Fruit fly (Drosophila melanogaster) whole organism, embryonic: ENCODE measurements around the gene CG18428.

Source experiments
- Atf6 ChIP-seq: fragments of 200-800 bp; sonication (Bioruptor generic); IDR thresholded peaks from 2 replicates; pipeline ENCODE4 v1.3.6; 2022; ENCODE audit warnings: missing biosample characterization, missing genetic modification characterization
- B-H1 ChIP-seq: fragments of 200-800 bp; sonication (Bioruptor generic); IDR thresholded peaks from 3 replicates; pipeline ENCODE4 v1.3.6; 2022; ENCODE audit warnings: missing biosample characterization, missing genetic modification characterization
- BEAF-32 ChIP-seq: fragments of 200-800 bp; sonication (Bioruptor generic); optimal IDR thresholded peaks from 3 replicates; lab custom pipeline; 2017; ENCODE audit warnings: missing biosample characterization, missing genetic modification characterization, mild to moderate bottlenecking, moderate library complexity, missing genetic modification reagents
- CG11247 ChIP-seq: fragments of 200-800 bp; sonication (Bioruptor generic); IDR thresholded peaks from 2 replicates; pipeline ENCODE4 v1.3.6; 2022; ENCODE audit warnings: missing biosample characterization, missing genetic modification characterization
- CG11456 ChIP-seq: fragments of 200-800 bp; sonication (Bioruptor generic); IDR thresholded peaks from 3 replicates; pipeline ENCODE4 v1.3.6; 2022; ENCODE audit warnings: missing biosample characterization, missing genetic modification characterization
- CG11560 ChIP-seq: fragments of 200-800 bp; sonication (Bioruptor generic); IDR thresholded peaks from 3 replicates; pipeline ENCODE4 v1.3.6; 2022; ENCODE audit warnings: missing biosample characterization, missing genetic modification characterization
- CG13296 ChIP-seq: fragments of 200-800 bp; sonication (Bioruptor generic); optimal IDR thresholded peaks from 3 replicates; lab custom pipeline; 2018; ENCODE audit warnings: missing biosample characterization, mild to moderate bottlenecking, missing genetic modification characterization
- CG1647 ChIP-seq: fragments of 200-800 bp; sonication (Bioruptor generic); optimal IDR thresholded peaks from 3 replicates; lab custom pipeline; 2016; ENCODE audit warnings: missing biosample characterization, missing genetic modification characterization
- CG1792 ChIP-seq: fragments of 200-800 bp; sonication (Bioruptor generic); optimal IDR thresholded peaks from 2 replicates; lab custom pipeline; 2016; ENCODE audit warnings: missing biosample characterization, missing genetic modification characterization
- CG1832 ChIP-seq: fragments of 200-800 bp; sonication (Bioruptor generic); optimal IDR thresholded peaks from 2 replicates; lab custom pipeline; 2017; ENCODE audit warnings: missing biosample characterization, mild to moderate bottlenecking, missing genetic modification characterization, inconsistent platforms
- CG3065 ChIP-seq: fragments of 200-800 bp; sonication (Bioruptor generic); optimal IDR thresholded peaks from 2 replicates; lab custom pipeline; 2016; ENCODE audit warnings: missing biosample characterization, missing genetic modification characterization
- CG4360 ChIP-seq: fragments of 200-800 bp; sonication (Bioruptor generic); IDR thresholded peaks from 2 replicates; pipeline ENCODE4 v1.3.6; 2022; ENCODE audit warnings: missing biosample characterization, missing genetic modification characterization
- CG4404 ChIP-seq: fragments of 200-800 bp; sonication (Bioruptor generic); IDR thresholded peaks from 2 replicates; pipeline ENCODE4 v1.3.6; 2022; ENCODE audit warnings: missing biosample characterization, missing genetic modification characterization
- CG4617 ChIP-seq: fragments of 200-800 bp; sonication (Bioruptor generic); optimal IDR thresholded peaks from 3 replicates; lab custom pipeline; 2016; ENCODE audit warnings: missing biosample characterization, missing genetic modification characterization, borderline replicate concordance
- CG6683 ChIP-seq: fragments of 200-800 bp; sonication (Bioruptor generic); optimal IDR thresholded peaks from 2 replicates; lab custom pipeline; 2017; ENCODE audit warnings: missing biosample characterization, mild to moderate bottlenecking, missing genetic modification characterization, missing genetic modification reagents
- CG6791 ChIP-seq: fragments of 200-800 bp; sonication (Bioruptor generic); IDR thresholded peaks from 3 replicates; pipeline ENCODE4 v1.3.6; 2022; ENCODE audit warnings: missing biosample characterization, missing genetic modification characterization; ENCODE audit not compliant: partially characterized antibody
- CG6813 ChIP-seq: fragments of 200-800 bp; sonication (Bioruptor generic); optimal IDR thresholded peaks from 2 replicates; lab custom pipeline; 2017; ENCODE audit warnings: missing biosample characterization, missing genetic modification characterization, mild to moderate bottlenecking, moderate library complexity, missing genetic modification reagents
- CG8388 ChIP-seq: fragments of 200-800 bp; sonication (Bioruptor generic); optimal IDR thresholded peaks from 2 replicates; lab custom pipeline; 2019; ENCODE audit warnings: missing biosample characterization, mild to moderate bottlenecking, missing genetic modification characterization, moderate library complexity
- D19A ChIP-seq: fragments of 200-800 bp; optimal IDR thresholded peaks from 3 replicates; lab custom pipeline; 2019; ENCODE audit warnings: missing biosample characterization, mild to moderate bottlenecking, missing genetic modification characterization, moderate library complexity
- Dp ChIP-seq: fragments of 200-800 bp; sonication (Bioruptor generic); optimal IDR thresholded peaks from 2 replicates; lab custom pipeline; 2018; ENCODE audit warnings: missing biosample characterization, mild to moderate bottlenecking, missing genetic modification characterization, moderate library complexity
- Fer3 ChIP-seq: fragments of 200-800 bp; sonication (Bioruptor generic); optimal IDR thresholded peaks from 2 replicates; lab custom pipeline; 2018; ENCODE audit warnings: missing biosample characterization, mild to moderate bottlenecking, missing genetic modification characterization, moderate library complexity
- H15 ChIP-seq: fragments of 200-800 bp; sonication (Bioruptor generic); IDR thresholded peaks from 3 replicates; pipeline ENCODE4 v1.3.6; 2022; ENCODE audit warnings: missing biosample characterization, missing genetic modification characterization
- H2.0 ChIP-seq: fragments of 200-800 bp; sonication (Bioruptor generic); IDR thresholded peaks from 2 replicates; pipeline ENCODE4 v1.3.6; 2022; ENCODE audit warnings: missing biosample characterization, missing genetic modification characterization
- HHEX ChIP-seq: fragments of 200-800 bp; sonication (Bioruptor generic); optimal IDR thresholded peaks from 3 replicates; lab custom pipeline; 2017; ENCODE audit warnings: missing biosample characterization, mild to moderate bottlenecking, missing genetic modification characterization, missing genetic modification reagents
- MBD-R2 ChIP-seq: fragments of 200-800 bp; sonication (Bioruptor generic); IDR thresholded peaks from 2 replicates; pipeline ENCODE4 v1.3.6; 2022; ENCODE audit warnings: missing biosample characterization, missing genetic modification characterization
- NK7.1 ChIP-seq: fragments of 200-800 bp; sonication (Bioruptor generic); optimal IDR thresholded peaks from 3 replicates; lab custom pipeline; 2016; ENCODE audit warnings: missing biosample characterization, missing genetic modification characterization
- Optix ChIP-seq: fragments of 200-800 bp; sonication (Bioruptor generic); IDR thresholded peaks from 3 replicates; pipeline ENCODE4 v1.3.6; 2022; ENCODE audit warnings: missing biosample characterization, missing genetic modification characterization
- Sox100B ChIP-seq: fragments of 200-800 bp; sonication (Bioruptor generic); optimal IDR thresholded peaks from 3 replicates; lab custom pipeline; 2018; ENCODE audit warnings: missing biosample characterization, mild to moderate bottlenecking, missing genetic modification characterization
- Ssrp ChIP-seq: fragments of 200-800 bp; sonication (Bioruptor generic); optimal IDR thresholded peaks from 2 replicates; lab custom pipeline; 2018; ENCODE audit warnings: missing biosample characterization, mild to moderate bottlenecking, missing genetic modification characterization, moderate library complexity
- abd-A ChIP-seq: fragments of 200-800 bp; sonication (Bioruptor generic); optimal IDR thresholded peaks from 3 replicates; lab custom pipeline; 2019; ENCODE audit warnings: missing biosample characterization, mild to moderate bottlenecking, missing genetic modification characterization, moderate library complexity
- ara ChIP-seq: fragments of 200-800 bp; sonication (Bioruptor generic); IDR thresholded peaks from 2 replicates; pipeline ENCODE4 v1.3.6; 2022; ENCODE audit warnings: missing biosample characterization, missing genetic modification characterization
- dysf ChIP-seq: fragments of 200-800 bp; sonication (Bioruptor generic); IDR thresholded peaks from 3 replicates; pipeline ENCODE4 v1.3.6; 2022; ENCODE audit warnings: missing biosample characterization, missing genetic modification characterization
- emc ChIP-seq: fragments of 200-800 bp; sonication (Bioruptor generic); optimal IDR thresholded peaks from 2 replicates; lab custom pipeline; 2016; ENCODE audit warnings: missing biosample characterization, missing genetic modification characterization
- grn ChIP-seq: fragments of 200-800 bp; sonication (Bioruptor generic); optimal IDR thresholded peaks from 3 replicates; lab custom pipeline; 2017; ENCODE audit warnings: missing biosample characterization, missing genetic modification characterization
- jing ChIP-seq: fragments of 200-800 bp; sonication (Bioruptor generic); optimal IDR thresholded peaks from 2 replicates; lab custom pipeline; 2018; ENCODE audit warnings: missing biosample characterization, mild to moderate bottlenecking, missing genetic modification characterization
- kni ChIP-seq: fragments of 200-800 bp; sonication (Bioruptor generic); optimal IDR thresholded peaks from 3 replicates; lab custom pipeline; 2017; ENCODE audit warnings: mild to moderate bottlenecking, missing biosample characterization, missing genetic modification reagents, missing genetic modification characterization
- lab ChIP-seq: fragments of 200-800 bp; sonication (Bioruptor generic); optimal IDR thresholded peaks from 3 replicates; lab custom pipeline; 2017; ENCODE audit warnings: missing biosample characterization, missing genetic modification characterization, mild to moderate bottlenecking, moderate library complexity, missing genetic modification reagents
- maf-S ChIP-seq: fragments of 200-800 bp; sonication (Bioruptor generic); optimal IDR thresholded peaks from 2 replicates; lab custom pipeline; 2016; ENCODE audit warnings: missing biosample characterization, missing genetic modification characterization
- otp ChIP-seq: fragments of 200-800 bp; sonication (Bioruptor generic); IDR thresholded peaks from 3 replicates; pipeline ENCODE4, ENCODE4 v1.3.6; 2022; ENCODE audit warnings: missing biosample characterization, missing genetic modification characterization
- pb ChIP-seq: fragments of 200-800 bp; sonication (Bioruptor generic); optimal IDR thresholded peaks from 3 replicates; lab custom pipeline; 2016; ENCODE audit warnings: missing biosample characterization, missing genetic modification characterization
- pfk ChIP-seq: fragments of 200-800 bp; sonication (Bioruptor generic); optimal IDR thresholded peaks from 2 replicates; lab custom pipeline; 2018; ENCODE audit warnings: missing biosample characterization, mild to moderate bottlenecking, missing genetic modification characterization, moderate library complexity
- pzg ChIP-seq: fragments of 200-800 bp; sonication (Bioruptor generic); optimal IDR thresholded peaks from 3 replicates; lab custom pipeline; 2018; ENCODE audit warnings: missing biosample characterization, mild to moderate bottlenecking, missing genetic modification characterization, moderate library complexity
- sens-2 ChIP-seq: fragments of 200-800 bp; sonication (Bioruptor generic); IDR thresholded peaks from 2 replicates; pipeline ENCODE4 v1.3.6; 2022; ENCODE audit warnings: missing biosample characterization, missing genetic modification characterization
- tin ChIP-seq: fragments of 200-800 bp; sonication (Bioruptor generic); optimal IDR thresholded peaks from 3 replicates; lab custom pipeline; 2016; ENCODE audit warnings: missing biosample characterization, missing genetic modification characterization
- tio ChIP-seq: fragments of 200-800 bp; sonication (Bioruptor generic); optimal IDR thresholded peaks from 2 replicates; lab custom pipeline; 2017; ENCODE audit warnings: missing biosample characterization, missing genetic modification characterization, inconsistent platforms
- toy ChIP-seq: fragments of 200-800 bp; sonication (Bioruptor generic); IDR thresholded peaks from 2 replicates; pipeline ENCODE4 v1.3.6; 2022; ENCODE audit warnings: missing biosample characterization, missing genetic modification characterization
- tup ChIP-seq: fragments of 200-800 bp; sonication (Bioruptor generic); optimal IDR thresholded peaks from 2 replicates; lab custom pipeline; 2016; ENCODE audit warnings: missing biosample characterization, mild to moderate bottlenecking, missing genetic modification characterization, moderate library complexity
- unc-4 ChIP-seq: fragments of 200-800 bp; sonication (Bioruptor generic); IDR thresholded peaks from 2 replicates; pipeline ENCODE4 v1.3.6; 2022; ENCODE audit warnings: missing biosample characterization, missing genetic modification characterization; ENCODE audit not compliant: partially characterized antibody
- unpg ChIP-seq: fragments of 200-800 bp; sonication (Bioruptor generic); optimal IDR thresholded peaks from 3 replicates; lab custom pipeline; 2018; ENCODE audit warnings: missing biosample characterization, mild to moderate bottlenecking, missing genetic modification characterization, moderate library complexity
- vfl ChIP-seq: fragments of 200-800 bp; sonication (Bioruptor generic); optimal IDR thresholded peaks from 2 replicates; lab custom pipeline; 2016; ENCODE audit warnings: missing biosample characterization, missing genetic modification characterization

The CG18428 gene

dm6 chr3R:24108902-24109389, at the start of gene CG18428, which contains the start of gene eIF4EHP (continued):
- TF ChIP-seq Sox100B (GFP tag; lab: Kevin White, UChicago) (peak; percentile 100), MBD-R2 (GFP tag; lab: Robert Waterston, UW) (no peak; the same call in 1 of the 2 replicates), tio (GFP tag; lab: Kevin White, UChicago) (peak; percentile 99), lab (peak; percentile 100), maf-S (GFP tag; lab: Kevin White, UChicago) (peak; percentile 83), CG1832 (no peak), grn (GFP tag; lab: Kevin White, UChicago) (peak; percentile 58), sens-2 (GFP tag; lab: Robert Waterston, UW) (peak; percentile 95), CG4404 (no peak), CG4360 (GFP tag; lab: Robert Waterston, UW) (no peak), CG6813 (GFP tag; lab: Kevin White, UChicago) (peak; percentile 99), jing (GFP tag; lab: Kevin White, UChicago) (peak; percentile 96), CG1647 (GFP tag; lab: Kevin White, UChicago) (peak; percentile 87), CG11247 (GFP tag; lab: Robert Waterston, UW) (no peak), CG13296 (GFP tag; lab: Kevin White, UChicago) (peak; percentile 100), B-H1 (no peak; the same call in 2 of the 3 replicates), kni (GFP tag; lab: Kevin White, UChicago) (peak; percentile 98), CG4617 (GFP tag; lab: Kevin White, UChicago) (peak; percentile 96), HHEX (GFP tag; lab: Kevin White, UChicago) (peak; percentile 98), CG6683 (GFP tag; lab: Kevin White, UChicago) (peak; percentile 96), CG11456 (GFP tag; lab: Robert Waterston, UW) (peak; percentile 98), CG11560 (tag; lab: Robert Waterston, UW) (no peak; the same call in 1 of the 3 replicates), Atf6 (GFP tag; lab: Robert Waterston, UW) (no peak), BEAF-32 (peak; percentile 35), CG3065 (peak; percentile 98), CG6791 (GFP tag; lab: Robert Waterston, UW) (no peak), Dp (GFP tag; lab: Kevin White, UChicago) (peak; percentile 54), unc-4 (GFP tag; lab: Robert Waterston, UW) (no peak), unpg (GFP tag; lab: Kevin White, UChicago) (peak; percentile 99), CG1792 (GFP tag; lab: Kevin White, UChicago) (peak; percentile 81), Optix (peak; percentile 91), vfl (GFP tag; lab: Kevin White, UChicago) (peak; percentile 91), otp (GFP tag; lab: Robert Waterston, UW) (peak; percentile 96; the same call in 1 of the 3 replicates), Ssrp (peak; percentile 100), H2.0 (no peak; the same call in 1 of the 2 replicates), emc (GFP tag; lab: Kevin White, UChicago) (peak; percentile 73), pfk (GFP tag; lab: Kevin White, UChicago) (peak; percentile 80), ara (GFP tag; lab: Robert Waterston, UW) (0 out of 2 replicates have a peak, but pooled peaks have one; percentile 98), tin (GFP tag; lab: Kevin White, UChicago) (peak; percentile 98), Fer3 (tag; lab: Kevin White, UChicago) (peak; percentile 100), NK7.1 (peak; percentile 56), dysf (GFP tag; lab: Robert Waterston, UW) (no peak), toy (GFP tag; lab: Robert Waterston, UW) (no peak; the same call in 1 of the 2 replicates), tup (GFP tag; lab: Kevin White, UChicago) (peak; percentile 93), CG8388 (GFP tag; lab: Kevin White, UChicago) (peak; percentile 98), H15 (GFP tag; lab: Robert Waterston, UW) (no peak), pb (GFP tag; lab: Kevin White, UChicago) (peak; percentile 76), abd-A (tag; lab: Kevin White, UChicago) (peak; percentile 98), D19A (tag; lab: Kevin White, UChicago) (peak; percentile 99), pzg (GFP tag; lab: Kevin White, UChicago) (peak; percentile 74)
